Fruit fly (Drosophila melanogaster) S2 (cell line): Measurements from ENCODE around the gene beat-Va.

Source experiments
- CG8478 ChIP-seq: fragments of >200 bp; optimal IDR thresholded peaks from 2 replicates; lab custom pipeline; 2018
- CTCF ChIP-seq, 2 experiments: fragments of >200 bp; optimal IDR thresholded peaks; 2 replicates each; lab custom pipeline; 2018

The beat-Va gene

DNA sequence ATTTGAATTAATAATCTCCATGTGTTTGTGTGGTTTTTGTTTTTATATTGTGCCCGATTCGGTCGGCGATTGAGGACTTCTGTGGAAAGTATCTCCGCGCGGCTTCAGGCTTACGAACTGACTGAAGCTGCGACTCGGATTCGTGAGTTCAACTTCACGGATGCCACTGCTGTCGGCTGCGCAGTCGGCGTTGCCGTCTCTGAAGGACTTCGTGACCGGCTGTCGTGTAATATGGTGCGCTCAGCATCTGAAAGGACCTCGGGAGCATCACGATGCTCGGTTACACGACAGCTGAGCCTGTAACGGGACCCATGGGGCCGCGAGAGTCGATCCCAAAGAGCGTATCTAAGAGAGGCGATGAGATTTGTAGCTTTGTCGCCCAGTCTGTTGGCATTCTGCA is at the start of gene beat-Va:
beat-Va (minus strand) TSS at position 107 of the 400 bp plus-strand sequence.
- TF ChIP-seq CTCF (optimal IDR thresholded peaks at IDR 0.05; lab: Kevin White, UChicago) (no peak), CG8478 (lab: Kevin White, UChicago) (no peak)

DNA sequence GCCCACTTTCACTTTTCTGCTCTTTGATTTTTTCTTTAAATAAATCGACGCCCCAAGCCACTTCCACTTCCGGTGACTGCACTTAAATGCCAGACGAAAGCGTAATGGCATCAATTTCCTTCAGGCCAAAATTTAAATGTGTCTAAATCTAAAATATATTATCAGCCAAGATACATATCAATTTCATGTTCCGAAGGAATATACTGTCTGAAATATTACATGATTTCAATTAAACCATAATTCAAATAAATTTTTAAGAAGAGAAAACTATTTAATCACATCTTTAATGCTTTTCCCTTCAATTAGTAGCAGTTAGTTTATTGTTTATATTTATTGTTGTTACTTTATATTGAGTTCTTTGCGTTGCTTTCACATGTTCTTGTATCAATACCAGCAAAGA is 43.4 kb upstream of the beat-Va start, which contains the start of gene d-cup:
d-cup (plus strand) TSS at position 301 of the 400 bp plus-strand sequence.
- no peak for TF ChIP-seq CTCF (optimal IDR thresholded peaks at IDR 0.05; lab: Kevin White, UChicago)
- TF ChIP-seq CG8478 (lab: Kevin White, UChicago), result no peak

DNA sequence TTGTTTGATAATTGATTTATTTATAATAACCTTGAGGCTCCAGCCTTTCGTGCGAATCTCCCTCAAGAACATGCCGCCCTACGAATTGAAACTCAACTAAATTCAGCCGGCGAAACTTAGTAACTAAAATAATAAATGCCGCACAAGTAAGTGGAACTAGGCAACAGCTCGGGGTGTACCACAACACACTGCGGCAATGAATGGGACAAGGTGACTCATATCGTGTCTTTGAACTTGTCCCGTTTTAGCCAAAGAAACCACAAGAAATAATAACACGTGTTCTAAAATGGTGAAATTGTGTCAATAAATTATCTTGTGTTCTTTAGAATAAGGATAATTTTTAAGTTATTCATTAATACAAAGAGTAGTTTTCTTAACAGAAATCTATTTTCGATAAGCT is 10.9 kb upstream of the beat-Va start, which contains the start of gene CG10126:
CG10126 (minus strand) TSS at position 101 of the 400 bp plus-strand sequence.
- TF ChIP-seq CG8478 (lab: Kevin White, UChicago), result no peak
- TF ChIP-seq CTCF (optimal IDR thresholded peaks at IDR 0.05; lab: Kevin White, UChicago), result no peak

DNA sequence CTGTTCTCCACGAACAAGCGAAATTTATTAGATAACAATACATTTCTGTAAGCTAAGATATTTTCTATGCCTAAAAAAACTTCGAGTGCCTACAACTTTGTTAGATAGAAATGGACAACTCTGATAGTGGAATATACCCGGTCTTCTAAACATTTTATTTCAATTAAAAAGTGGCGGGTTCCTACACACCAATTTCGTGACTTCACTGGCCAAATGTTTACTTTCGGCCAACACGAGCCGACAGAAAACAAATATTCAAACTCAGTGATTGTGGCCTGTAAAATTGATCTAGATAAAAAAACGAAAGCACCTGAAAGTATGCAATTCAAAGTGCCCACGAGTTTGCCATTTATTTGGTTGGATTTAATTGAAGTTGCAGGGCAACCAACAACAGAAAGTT is 9.9 kb upstream of the beat-Va start:
- no peak for TF ChIP-seq CTCF (optimal IDR thresholded peaks at IDR 0.05; lab: Kevin White, UChicago)
- TF ChIP-seq CG8478 (lab: Kevin White, UChicago), result no peak

DNA sequence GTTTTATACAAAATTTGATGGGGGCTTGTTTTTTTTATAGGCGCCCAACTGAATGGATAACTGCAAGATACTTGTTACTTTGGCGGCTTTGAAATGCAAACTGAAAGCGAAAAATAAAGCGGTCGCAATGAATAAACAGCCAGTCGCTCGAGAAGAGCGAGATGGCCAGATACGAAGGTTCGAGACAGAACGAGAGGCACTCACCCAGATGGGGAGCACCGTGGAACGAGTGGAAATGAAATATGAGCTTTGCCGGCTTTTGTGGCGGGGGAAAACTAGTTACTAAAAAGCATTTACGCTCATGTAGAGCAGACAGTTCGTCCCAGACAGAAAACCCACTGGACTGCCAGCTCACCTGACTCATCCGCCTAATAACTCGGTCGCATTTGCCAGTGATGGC is 9.3 kb upstream of the beat-Va start:
- TF ChIP-seq CTCF (optimal IDR thresholded peaks at IDR 0.05; lab: Kevin White, UChicago) (no peak), CG8478 (lab: Kevin White, UChicago) (no peak)

DNA sequence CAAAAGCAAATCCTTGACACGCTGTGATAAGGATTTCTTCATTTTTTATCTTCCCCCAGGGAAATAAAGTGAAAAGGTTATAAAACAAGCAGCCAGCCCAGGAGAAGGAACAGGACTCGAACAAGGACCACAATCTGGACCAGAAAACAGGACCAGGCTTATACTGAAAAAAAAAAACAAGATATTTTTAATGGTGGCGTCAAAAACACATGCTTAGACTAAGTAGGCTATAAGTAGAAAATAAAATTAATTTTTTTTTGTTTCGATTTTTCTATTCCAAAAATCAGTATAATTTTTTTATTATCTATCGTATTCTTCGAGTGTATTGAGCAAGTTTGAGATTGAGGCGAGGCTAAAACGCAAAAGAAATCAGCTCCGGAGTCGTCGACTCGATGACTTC is 20.4 kb downstream of the beat-Va start:
- TF ChIP-seq CG8478 (lab: Kevin White, UChicago), result no peak
- TF ChIP-seq CTCF (optimal IDR thresholded peaks at IDR 0.05; lab: Kevin White, UChicago), result no peak

DNA sequence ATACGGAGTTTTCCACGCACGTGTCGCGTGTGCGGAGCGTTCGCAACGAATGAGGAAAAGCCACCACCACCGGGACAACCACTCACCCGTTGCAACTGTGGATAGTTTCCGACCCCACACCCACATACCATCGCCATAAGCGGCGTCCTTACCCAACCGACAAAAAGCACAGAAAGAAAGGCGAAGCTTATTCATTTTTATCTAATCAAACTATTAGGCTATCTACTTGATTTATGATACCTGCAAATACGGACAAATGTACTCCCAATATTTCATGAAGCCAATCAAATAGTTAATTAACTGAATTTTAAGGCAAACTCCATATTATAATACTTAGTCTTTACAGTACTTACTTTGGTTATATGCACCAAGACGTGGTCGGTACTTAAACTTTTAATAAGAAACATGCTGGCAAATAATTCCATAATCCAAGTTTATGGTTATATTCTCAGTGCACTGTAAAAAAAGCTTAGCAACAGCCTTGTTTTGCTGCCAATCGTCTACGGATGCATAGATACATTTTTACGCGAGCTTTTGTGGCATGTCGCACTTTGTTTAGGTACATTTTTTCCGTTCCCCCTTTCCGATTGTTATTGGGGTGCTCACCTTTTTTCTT is 31.1 kb downstream of the beat-Va start, which contains the start of gene CG31345:
CG31345 (minus strand) TSS at position 51 of the 616 bp plus-strand sequence.
- TF ChIP-seq CTCF (optimal IDR thresholded peaks at IDR 0.05; lab: Kevin White, UChicago) (no peak), CG8478 (lab: Kevin White, UChicago) (no peak)

DNA sequence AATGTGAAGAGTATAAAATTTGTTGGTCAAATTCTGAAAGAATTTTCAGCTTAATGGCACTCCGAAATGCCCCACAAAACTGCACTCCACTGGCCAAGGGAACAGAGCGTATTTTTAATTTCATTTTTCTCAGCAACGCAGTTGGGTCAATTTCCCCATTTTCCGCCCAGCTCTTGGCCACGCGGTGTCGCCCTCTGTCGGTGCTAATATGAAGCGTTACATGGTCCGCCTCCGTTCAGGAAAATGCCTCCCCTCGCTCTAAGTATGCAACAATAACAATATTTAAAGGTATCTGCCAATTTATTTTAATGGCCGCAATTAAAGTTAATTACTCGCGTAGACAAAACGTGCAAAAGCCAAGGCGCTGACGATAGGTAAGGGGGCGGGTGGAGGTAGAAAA is 44.9 kb downstream of the beat-Va start:
- TF ChIP-seq CG8478 (lab: Kevin White, UChicago), result no peak
- peak; percentile 43 to 57 for TF ChIP-seq CTCF (optimal IDR thresholded peaks at IDR 0.05; lab: Kevin White, UChicago)
